Worm (Caenorhabditis elegans) whole organism, L2 larva: ENCODE results near the gene gst-7.
"Not testable (repeated sequence)": the region's sequence is repeated elsewhere in the genome, so short reads cannot be mapped to it uniquely, and the experiment has no call there.

Source experiments
- alr-1 ChIP-seq: fragments of 150-350 bp; optimal IDR thresholded peaks from 2 replicates; lab custom pipeline; 2014; ENCODE audit warnings: missing biosample characterization, missing genetic modification characterization
- ama-1 ChIP-seq: fragments of 150-350 bp; optimal IDR thresholded peaks from 2 replicates; lab custom pipeline; 2018; ENCODE audit warnings: inconsistent platforms
- blmp-1 ChIP-seq: sonication (generic microtip); optimal IDR thresholded peaks from 2 replicates; lab custom pipeline; 2017; ENCODE audit warnings: missing genetic modification characterization, mild to moderate bottlenecking, missing compliant biosample characterization, antibody characterized with exemption, moderate library complexity; ENCODE audit not compliant: insufficient read depth
- crh-2 ChIP-seq: sonication (generic microtip); optimal IDR thresholded peaks from 2 replicates; lab custom pipeline; 2017; ENCODE audit warnings: missing biosample characterization, missing genetic modification characterization
- mdl-1 ChIP-seq, 2 experiments: fragments of 150-350 bp in 1 of 2; sonication (generic microtip) in 1 of 2; optimal IDR thresholded peaks; 2 replicates each; lab custom pipeline; 2017; ENCODE audit warnings: missing biosample characterization in 2 of 2, missing genetic modification characterization in 2 of 2
- nhr-11 ChIP-seq: fragments of 150-350 bp; optimal IDR thresholded peaks from 2 replicates; lab custom pipeline; 2014; ENCODE audit warnings: missing biosample characterization, missing genetic modification characterization
- sem-4 ChIP-seq: fragments of 150-350 bp; optimal IDR thresholded peaks from 2 replicates; lab custom pipeline; 2014; ENCODE audit warnings: missing biosample characterization, missing genetic modification reagents, missing genetic modification characterization
- sma-9 ChIP-seq, 2 experiments: fragments of 150-350 bp in 1 of 2; sonication (generic microtip) in 1 of 2; optimal IDR thresholded peaks; 2 replicates each; lab custom pipeline; 2014 to 2016; ENCODE audit warnings: missing genetic modification characterization in 2 of 2, mild to moderate bottlenecking in 1 of 2, missing biosample characterization in 1 of 2, missing compliant biosample characterization in 1 of 2, missing genetic modification reagents in 1 of 2, moderate library complexity in 1 of 2
- unc-62 ChIP-seq: fragments of 150-350 bp; optimal IDR thresholded peaks from 2 replicates; lab custom pipeline; 2014; ENCODE audit warnings: missing biosample characterization, missing genetic modification reagents, missing genetic modification characterization

gst-7 gene

DNA sequence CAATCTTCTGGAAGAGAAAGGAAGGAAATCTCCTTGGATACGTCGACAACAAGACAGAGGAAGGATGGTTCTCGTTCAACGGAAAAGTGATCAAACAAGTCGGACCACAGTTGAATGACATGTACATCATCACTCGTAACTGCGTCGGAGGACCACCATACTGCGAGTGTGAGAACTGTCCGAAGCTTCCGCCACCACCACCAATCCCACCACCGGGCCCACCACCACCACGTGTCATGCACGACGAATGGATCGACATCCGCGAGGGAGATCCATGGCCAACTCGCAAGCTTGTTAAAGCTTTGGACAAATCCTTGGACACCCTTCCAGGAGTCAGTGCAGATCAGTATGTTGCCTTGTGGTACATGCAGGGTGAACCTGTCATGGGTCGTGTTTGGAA is 49.4 kb downstream of the gst-7 start:
- no peak for TF ChIP-seq sem-4 (tag; lab: Kevin White, UChicago)
- TF ChIP-seq nhr-11: no peak
- TF ChIP-seq blmp-1 (tag; lab: Kevin White, UChicago): no peak
- no peak for TF ChIP-seq alr-1
- TF ChIP-seq mdl-1 (tag; optimal IDR thresholded peaks at IDR 0.05; lab: Kevin White, UChicago): no peak
- no peak for TF ChIP-seq unc-62 (GFP tag; lab: Kevin White, UChicago)
- TF ChIP-seq, all 48 proteins: peak for 0

DNA sequence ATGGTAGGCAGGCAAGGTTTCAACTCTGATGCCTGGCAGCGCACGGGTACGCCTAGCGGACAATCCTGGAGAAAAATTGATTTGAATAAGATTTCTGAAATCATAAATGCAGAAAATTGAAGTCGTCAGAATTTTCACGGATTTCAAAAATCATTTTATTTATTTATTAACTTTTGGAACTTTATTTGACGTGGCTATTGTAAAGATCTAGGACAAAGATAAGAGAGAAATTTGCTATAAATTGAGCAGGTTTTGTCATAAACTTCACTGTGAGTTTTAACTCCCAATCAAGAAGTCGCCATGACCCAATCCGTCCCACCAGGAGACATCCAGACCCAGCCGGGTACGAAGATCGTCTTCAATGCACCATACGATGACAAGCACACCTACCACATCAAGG is 50.9 kb downstream of the gst-7 start, which contains the start of gene msp-152:
Gene msp-152, plus strand, starts transcription at position 301 of the 400 bp plus-strand sequence.
- not testable (repeated sequence) for TF ChIP-seq crh-2 (tag; lab: Kevin White, UChicago); ama-1 (lab: Kevin White, UChicago); sma-9 (GFP tag; optimal IDR thresholded peaks at IDR 0.05; lab: Kevin White, UChicago); sma-9 (tag; optimal IDR thresholded peaks at IDR 0.05; lab: Kevin White, UChicago)
